Worm (Caenorhabditis elegans) whole organism, young adult: ENCODE data around the gene C26B9.2.

Source experiments
- B0019.2 ChIP-seq: fragments of 200-800 bp; sonication (Bioruptor generic); conservative IDR thresholded peaks from 2 replicates; pipeline ENCODE4 v1.3.6; 2022; ENCODE audit warnings: missing genetic modification reagents, missing genetic modification characterization, missing compliant biosample characterization
- C17E4.6 ChIP-seq: fragments of 200-800 bp; sonication (Bioruptor generic); IDR thresholded peaks from 2 replicates; pipeline ENCODE4 v1.3.6; 2022; ENCODE audit warnings: missing genetic modification reagents, missing genetic modification characterization, missing compliant biosample characterization
- D2030.7 ChIP-seq: fragments of 200-800 bp; sonication (Bioruptor generic); IDR thresholded peaks from 2 replicates; pipeline ENCODE4 v1.3.6; 2022; ENCODE audit warnings: missing genetic modification reagents, missing genetic modification characterization, missing compliant biosample characterization
- F10E7.11 ChIP-seq: sonication (generic microtip); optimal IDR thresholded peaks from 2 replicates; lab custom pipeline; 2017; ENCODE audit warnings: mild to moderate bottlenecking, missing genetic modification characterization, moderate library complexity, missing compliant biosample characterization
- F23B12.7 ChIP-seq: sonication (generic microtip); optimal IDR thresholded peaks from 2 replicates; lab custom pipeline; 2017; ENCODE audit warnings: missing genetic modification characterization, mild to moderate bottlenecking, missing compliant biosample characterization, antibody characterized with exemption, moderate library complexity; ENCODE audit not compliant: insufficient read depth
- K11D2.4 ChIP-seq: fragments of 200-800 bp; sonication (Bioruptor generic); IDR thresholded peaks from 2 replicates; pipeline ENCODE4 v1.3.6; 2022; ENCODE audit warnings: missing genetic modification reagents, missing genetic modification characterization, missing compliant biosample characterization
- K12H6.12 ChIP-seq: fragments of 200-800 bp; sonication (Bioruptor generic); optimal IDR thresholded peaks from 2 replicates; lab custom pipeline; 2018; ENCODE audit warnings: mild to moderate bottlenecking, missing genetic modification characterization, missing compliant biosample characterization
- ZK185.1 ChIP-seq: sonication (generic microtip); optimal IDR thresholded peaks from 2 replicates; lab custom pipeline; 2016; ENCODE audit warnings: mild to moderate bottlenecking, missing genetic modification characterization, missing compliant biosample characterization; ENCODE audit not compliant: poor library complexity, severe bottlenecking
- atf-7 ChIP-seq: sonication (generic microtip); optimal IDR thresholded peaks from 2 replicates; lab custom pipeline; 2017; ENCODE audit warnings: mild to moderate bottlenecking, missing genetic modification characterization, missing compliant biosample characterization
- cebp-2 ChIP-seq: fragments of 200-800 bp; sonication (Bioruptor generic); IDR thresholded peaks from 2 replicates; pipeline ENCODE4 v1.3.6; 2022; ENCODE audit warnings: missing genetic modification characterization, missing compliant biosample characterization
- ceh-27 ChIP-seq: fragments of 200-800 bp; sonication (Bioruptor generic); optimal IDR thresholded peaks from 2 replicates; lab custom pipeline; 2018; ENCODE audit warnings: mild to moderate bottlenecking, missing genetic modification characterization, moderate library complexity, missing compliant biosample characterization
- ceh-79 ChIP-seq: sonication (generic microtip); optimal IDR thresholded peaks from 2 replicates; lab custom pipeline; 2017; ENCODE audit warnings: mild to moderate bottlenecking, missing genetic modification characterization, missing compliant biosample characterization
- die-1 ChIP-seq: sonication (generic microtip); optimal IDR thresholded peaks from 2 replicates; lab custom pipeline; 2016; ENCODE audit warnings: missing genotype, mild to moderate bottlenecking, missing genetic modification characterization, missing compliant biosample characterization
- dpff-1 ChIP-seq: sonication (generic microtip); optimal IDR thresholded peaks from 2 replicates; lab custom pipeline; 2017; ENCODE audit warnings: mild to moderate bottlenecking, missing genetic modification characterization, missing compliant biosample characterization
- dpl-1 ChIP-seq: fragments of 150-350 bp; optimal IDR thresholded peaks from 2 replicates; lab custom pipeline; 2014; ENCODE audit warnings: missing biosample characterization, missing genetic modification reagents, missing genetic modification characterization
- efl-1 ChIP-seq: fragments of 150-350 bp; optimal IDR thresholded peaks from 2 replicates; lab custom pipeline; 2014; ENCODE audit warnings: missing biosample characterization, missing genetic modification reagents, missing genetic modification characterization
- ets-4 ChIP-seq: fragments of 200-800 bp; sonication (Bioruptor generic); optimal IDR thresholded peaks from 2 replicates; lab custom pipeline; 2018; ENCODE audit warnings: mild to moderate bottlenecking, missing genetic modification characterization, missing compliant biosample characterization
- him-1 ChIP-seq: sonication (generic microtip); optimal IDR thresholded peaks from 2 replicates; lab custom pipeline; 2016; ENCODE audit warnings: missing genotype, missing genetic modification reagents, missing genetic modification characterization, missing compliant biosample characterization
- hlh-12 ChIP-seq: sonication (generic microtip); optimal IDR thresholded peaks from 2 replicates; lab custom pipeline; 2016; ENCODE audit warnings: missing genetic modification characterization, missing compliant biosample characterization
- hlh-26 ChIP-seq: fragments of 200-800 bp; sonication (Bioruptor generic); conservative IDR thresholded peaks from 2 replicates; pipeline ENCODE4 v1.3.6; 2022; ENCODE audit warnings: missing genetic modification reagents, missing genetic modification characterization, missing compliant biosample characterization
- hrde-1 ChIP-seq: sonication (generic microtip); optimal IDR thresholded peaks from 2 replicates; lab custom pipeline; 2016; ENCODE audit warnings: missing genetic modification characterization, mild to moderate bottlenecking, missing compliant biosample characterization, moderate library complexity, missing genotype, missing genetic modification reagents, borderline replicate concordance
- hsf-1 ChIP-seq: fragments of 200-800 bp; sonication (Bioruptor generic); IDR thresholded peaks from 2 replicates; pipeline ENCODE4 v1.3.6; 2022; ENCODE audit warnings: missing genetic modification reagents, missing genetic modification characterization, missing compliant biosample characterization
- lin-35 ChIP-seq, 3 experiments: fragments of 150-350 bp in 2 of 3; sonication (generic microtip) in 1 of 3; optimal IDR thresholded peaks; 2 replicates each; lab custom pipeline; 2014 to 2018; ENCODE audit warnings: missing biosample characterization in 3 of 3, missing genetic modification characterization in 3 of 3, missing genetic modification reagents in 3 of 3
- lin-40 ChIP-seq: sonication (generic microtip); optimal IDR thresholded peaks from 2 replicates; lab custom pipeline; 2016; ENCODE audit warnings: missing genetic modification characterization, mild to moderate bottlenecking, missing compliant biosample characterization, missing genotype, missing genetic modification reagents
- lin-54 ChIP-seq: fragments of 200-800 bp; sonication (Bioruptor generic); optimal IDR thresholded peaks from 2 replicates; lab custom pipeline; 2018; ENCODE audit warnings: mild to moderate bottlenecking, missing genetic modification characterization, missing compliant biosample characterization
- madf-6 ChIP-seq: fragments of 200-800 bp; sonication (Bioruptor generic); IDR thresholded peaks from 2 replicates; pipeline ENCODE4 v1.3.6; 2022; ENCODE audit warnings: missing genetic modification reagents, missing genetic modification characterization, missing compliant biosample characterization
- madf-8 ChIP-seq: fragments of 200-800 bp; sonication (Bioruptor generic); conservative IDR thresholded peaks from 2 replicates; pipeline ENCODE4 v1.3.6; 2022; ENCODE audit warnings: missing genetic modification reagents, missing genetic modification characterization, missing compliant biosample characterization
- mcd-1 ChIP-seq: fragments of 200-800 bp; sonication (Bioruptor generic); IDR thresholded peaks from 2 replicates; pipeline ENCODE4 v1.3.6; 2022; ENCODE audit warnings: missing genetic modification reagents, missing genetic modification characterization, missing compliant biosample characterization
- mes-4 ChIP-seq: sonication (generic microtip); optimal IDR thresholded peaks from 2 replicates; lab custom pipeline; 2016; ENCODE audit warnings: missing genotype, missing genetic modification characterization, missing compliant biosample characterization
- nfya-2 ChIP-seq: fragments of 200-800 bp; sonication (Bioruptor generic); IDR thresholded peaks from 2 replicates; pipeline ENCODE4 v1.3.6; 2022; ENCODE audit warnings: missing genetic modification reagents, missing genetic modification characterization, missing compliant biosample characterization
- nhr-179 ChIP-seq: sonication (generic microtip); optimal IDR thresholded peaks from 2 replicates; lab custom pipeline; 2016; ENCODE audit warnings: mild to moderate bottlenecking, missing genetic modification characterization, missing compliant biosample characterization
- nhr-27 ChIP-seq: fragments of 200-800 bp; sonication (Bioruptor generic); optimal IDR thresholded peaks from 2 replicates; lab custom pipeline; 2018; ENCODE audit warnings: mild to moderate bottlenecking, missing genetic modification characterization, moderate library complexity, missing compliant biosample characterization
- nhr-80 ChIP-seq: sonication (generic microtip); optimal IDR thresholded peaks from 2 replicates; lab custom pipeline; 2016; ENCODE audit warnings: missing genetic modification characterization, missing compliant biosample characterization
- nhr-90 ChIP-seq: sonication (generic microtip); optimal IDR thresholded peaks from 2 replicates; lab custom pipeline; 2016; ENCODE audit warnings: missing genotype, mild to moderate bottlenecking, missing genetic modification characterization, missing compliant biosample characterization
- repo-1 ChIP-seq: sonication (generic microtip); optimal IDR thresholded peaks from 2 replicates; lab custom pipeline; 2017; ENCODE audit warnings: mild to moderate bottlenecking, missing genetic modification characterization, missing compliant biosample characterization
- rpc-1 ChIP-seq, 2 experiments: fragments of 150-350 bp in 1 of 2; sonication (generic microtip) in 1 of 2; optimal IDR thresholded peaks; 2 replicates each; lab custom pipeline; 2014 to 2018; ENCODE audit warnings: missing biosample characterization in 1 of 2, missing genetic modification characterization in 1 of 2, missing genetic modification reagents in 1 of 2, missing genotype in 1 of 2
- snpc-1.1 ChIP-seq: sonication (generic microtip); optimal IDR thresholded peaks from 2 replicates; lab custom pipeline; 2017; ENCODE audit warnings: missing genetic modification characterization, mild to moderate bottlenecking, missing compliant biosample characterization, antibody characterized with exemption, moderate library complexity, missing genotype, missing genetic modification reagents; ENCODE audit not compliant: insufficient read depth
- sptf-2 ChIP-seq: fragments of 200-800 bp; sonication (Bioruptor generic); optimal IDR thresholded peaks from 2 replicates; lab custom pipeline; 2018; ENCODE audit warnings: mild to moderate bottlenecking, missing genetic modification characterization, missing compliant biosample characterization
- ztf-22 ChIP-seq: fragments of 200-800 bp; sonication (Bioruptor generic); optimal IDR thresholded peaks from 2 replicates; lab custom pipeline; 2018; ENCODE audit warnings: mild to moderate bottlenecking, missing genetic modification characterization, moderate library complexity, missing compliant biosample characterization
- ztf-25 ChIP-seq: fragments of 200-800 bp; sonication (Bioruptor generic); IDR thresholded peaks from 2 replicates; pipeline ENCODE4 v1.3.6; 2022; ENCODE audit warnings: missing genetic modification reagents, missing genetic modification characterization, missing compliant biosample characterization
- ztf-3 ChIP-seq: fragments of 200-800 bp; sonication (Bioruptor generic); optimal IDR thresholded peaks from 2 replicates; lab custom pipeline; 2018; ENCODE audit warnings: mild to moderate bottlenecking, missing genetic modification characterization, missing compliant biosample characterization
- ztf-6 ChIP-seq: fragments of 200-800 bp; sonication (Bioruptor generic); IDR thresholded peaks from 2 replicates; pipeline ENCODE4 v1.3.6; 2022; ENCODE audit warnings: missing genetic modification reagents, missing genetic modification characterization, missing compliant biosample characterization

C26B9.2 gene

DNA sequence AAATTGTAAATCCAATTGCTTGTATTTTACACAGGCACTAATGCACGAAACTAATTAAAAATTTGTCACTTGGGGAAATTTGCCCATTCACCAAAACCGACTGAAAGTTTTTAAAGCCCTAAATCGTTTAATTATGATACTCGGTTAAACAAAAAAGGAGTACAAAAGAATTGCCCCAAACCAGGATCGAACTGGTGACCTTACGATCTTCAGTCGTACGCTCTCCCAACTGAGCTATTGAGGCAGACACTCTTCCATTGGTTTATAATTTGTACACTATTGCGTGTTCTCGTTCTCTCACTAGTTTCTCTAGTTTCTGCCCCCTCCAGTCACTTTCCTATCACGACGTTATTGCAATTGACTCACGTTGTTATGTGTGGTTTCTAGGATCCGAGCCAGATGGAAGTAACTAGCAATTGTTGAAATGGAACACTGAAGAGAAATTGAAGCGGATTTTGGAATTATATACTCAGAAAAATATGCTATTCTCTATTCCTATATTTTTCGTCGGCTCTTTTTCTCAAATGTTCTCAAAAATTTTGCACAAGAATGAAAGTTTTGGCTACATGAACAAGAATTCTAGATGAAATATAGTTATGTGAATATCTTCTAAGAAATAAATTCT is 20.7 kb upstream of the C26B9.2 start (continued):
- TF ChIP-seq snpc-1.1 (tag; lab: Kevin White, UChicago) (peak; percentile 83), die-1 (peak; percentile 83)

- TF ChIP-seq dpl-1 (GFP tag; lab: Kevin White, UChicago) = no peak
- TF ChIP-seq lin-40 (tag; lab: Kevin White, UChicago) = no peak
- no peak for TF ChIP-seq nfya-2 (GFP tag; lab: Robert Waterston, UW)
- TF ChIP-seq hsf-1 (GFP tag; lab: Robert Waterston, UW) = no peak
- no peak for TF ChIP-seq hrde-1 (tag; lab: Kevin White, UChicago)
- no peak for TF ChIP-seq ZK185.1 (tag; lab: Kevin White, UChicago)
- TF ChIP-seq him-1 (tag; lab: Kevin White, UChicago) = no peak
- TF ChIP-seq lin-54 = no peak
- TF ChIP-seq ztf-25 (GFP tag; lab: Robert Waterston, UW) = no peak
- no peak for TF ChIP-seq nhr-90 (tag; lab: Kevin White, UChicago)
- no peak for TF ChIP-seq atf-7 (tag; lab: Kevin White, UChicago)
- TF ChIP-seq C17E4.6 (GFP tag; lab: Robert Waterston, UW) = no peak
- no peak for TF ChIP-seq lin-35 (GFP tag; optimal IDR thresholded peaks at IDR 0.05; lab: Kevin White, UChicago)
- TF ChIP-seq rpc-1 (optimal IDR thresholded peaks at IDR 0.05; lab: Kevin White, UChicago) = no peak
- TF ChIP-seq rpc-1 (tag; optimal IDR thresholded peaks at IDR 0.05; lab: Kevin White, UChicago) = no peak
- no peak for TF ChIP-seq K11D2.4
Observed at ce11 chrX:5321563-5321962, 18.4 kb upstream of the C26B9.2 start.

- TF ChIP-seq nhr-179 (tag; lab: Kevin White, UChicago) (no peak), D2030.7 (GFP tag; lab: Robert Waterston, UW) (no peak), ztf-6 (no peak), madf-8 (GFP tag; lab: Robert Waterston, UW) (no peak), B0019.2 (no peak), repo-1 (tag; lab: Kevin White, UChicago) (no peak), ceh-27 (GFP tag; lab: Kevin White, UChicago) (no peak)
Observed at ce11 chrX:5323287-5323686, 16.7 kb upstream of the C26B9.2 start, which contains the start of gene sto-2. sto-2 (minus strand) TSS chrX:5323387.

- TF ChIP-seq nhr-80 = peak; percentile 68
- TF ChIP-seq ztf-3 (GFP tag; lab: Kevin White, UChicago) = no peak
Observed at ce11 chrX:5329236-5329635, 10.8 kb upstream of the C26B9.2 start, which contains the start of gene C26B9.5. C26B9.5 (plus strand) TSS chrX:5329479.

- TF ChIP-seq madf-6 (GFP tag; lab: Robert Waterston, UW) = no peak
- TF ChIP-seq ztf-22 (GFP tag; lab: Kevin White, UChicago) = no peak
- TF ChIP-seq ceh-79 (tag; lab: Kevin White, UChicago) = no peak
- TF ChIP-seq F10E7.11 (tag; lab: Kevin White, UChicago) = no peak
- no peak for TF ChIP-seq hlh-26 (GFP tag; lab: Robert Waterston, UW)
- TF ChIP-seq nhr-27 (tag; lab: Kevin White, UChicago) = no peak
- no peak for TF ChIP-seq die-1
- TF ChIP-seq dpff-1 (tag; lab: Kevin White, UChicago) = no peak
- TF ChIP-seq mes-4 (tag; lab: Kevin White, UChicago) = no peak
- no peak for TF ChIP-seq F23B12.7 (tag; lab: Kevin White, UChicago)
- TF ChIP-seq efl-1 (GFP tag; lab: Kevin White, UChicago) = no peak
- TF ChIP-seq ets-4 (GFP tag; lab: Kevin White, UChicago) = no peak
- no peak for TF ChIP-seq lin-35 (GFP tag; optimal IDR thresholded peaks at IDR 0.05; lab: Kevin White, UChicago)
- TF ChIP-seq K12H6.12 (tag; lab: Kevin White, UChicago) = no peak
- no peak for TF ChIP-seq cebp-2 (GFP tag; lab: Robert Waterston, UW)
- TF ChIP-seq mcd-1 (GFP tag; lab: Robert Waterston, UW) = no peak
- TF ChIP-seq ztf-25 (GFP tag; lab: Robert Waterston, UW) = no peak
- no peak for TF ChIP-seq sptf-2
- no peak for TF ChIP-seq hlh-12
Observed at ce11 chrX:5330765-5331164, 9.2 kb upstream of the C26B9.2 start.
